Worm (Caenorhabditis elegans) whole organism, young adult: Measurements from ENCODE around the gene clec-29.

ENCODE experiments used
- B0261.1 ChIP-seq: sonication (generic microtip); optimal IDR thresholded peaks from 2 replicates; lab custom pipeline; 2016; ENCODE audit warnings: mild to moderate bottlenecking, missing genetic modification characterization, moderate library complexity, missing compliant biosample characterization
- C17E4.6 ChIP-seq: fragments of 200-800 bp; sonication (Bioruptor generic); IDR thresholded peaks from 2 replicates; pipeline ENCODE4 v1.3.6; 2022; ENCODE audit warnings: missing genetic modification reagents, missing genetic modification characterization, missing compliant biosample characterization
- F23B12.7 ChIP-seq: sonication (generic microtip); optimal IDR thresholded peaks from 2 replicates; lab custom pipeline; 2017; ENCODE audit warnings: missing genetic modification characterization, mild to moderate bottlenecking, missing compliant biosample characterization, antibody characterized with exemption, moderate library complexity; ENCODE audit not compliant: insufficient read depth
- F33H1.4 ChIP-seq: fragments of 200-800 bp; sonication (Bioruptor generic); IDR thresholded peaks from 2 replicates; pipeline ENCODE4 v1.3.6; 2022; ENCODE audit warnings: missing genetic modification reagents, missing genetic modification characterization, missing compliant biosample characterization
- F49E8.2 ChIP-seq: sonication (generic microtip); optimal IDR thresholded peaks from 3 replicates; lab custom pipeline; 2017; ENCODE audit warnings: missing genetic modification characterization, mild to moderate bottlenecking, missing compliant biosample characterization, antibody characterized with exemption, moderate library complexity; ENCODE audit not compliant: insufficient read depth
- F57A8.1 ChIP-seq: fragments of 200-800 bp; sonication (Bioruptor generic); optimal IDR thresholded peaks from 2 replicates; lab custom pipeline; 2018; ENCODE audit warnings: mild to moderate bottlenecking, missing genetic modification characterization, moderate library complexity, missing compliant biosample characterization
- T07F8.4 ChIP-seq: sonication (generic microtip); optimal IDR thresholded peaks from 2 replicates; lab custom pipeline; 2016; ENCODE audit warnings: mild to moderate bottlenecking, missing genetic modification characterization, moderate library complexity, missing compliant biosample characterization
- ZK185.1 ChIP-seq: sonication (generic microtip); optimal IDR thresholded peaks from 2 replicates; lab custom pipeline; 2016; ENCODE audit warnings: mild to moderate bottlenecking, missing genetic modification characterization, missing compliant biosample characterization; ENCODE audit not compliant: poor library complexity, severe bottlenecking
- akir-1 ChIP-seq: fragments of 200-800 bp; sonication (Bioruptor generic); optimal IDR thresholded peaks from 2 replicates; lab custom pipeline; 2018; ENCODE audit warnings: mild to moderate bottlenecking, missing genetic modification characterization, moderate library complexity, missing compliant biosample characterization
- atf-7 ChIP-seq: sonication (generic microtip); optimal IDR thresholded peaks from 2 replicates; lab custom pipeline; 2017; ENCODE audit warnings: mild to moderate bottlenecking, missing genetic modification characterization, missing compliant biosample characterization
- attf-3 ChIP-seq: fragments of 200-800 bp; sonication (Bioruptor generic); conservative IDR thresholded peaks from 2 replicates; pipeline ENCODE4 v1.3.6; 2022; ENCODE audit warnings: missing genetic modification reagents, missing genetic modification characterization, missing compliant biosample characterization
- attf-6 ChIP-seq: fragments of 200-800 bp; sonication (Bioruptor generic); IDR thresholded peaks from 2 replicates; pipeline ENCODE4 v1.3.6; 2022; ENCODE audit warnings: missing genetic modification reagents, missing genetic modification characterization, missing compliant biosample characterization
- bed-1 ChIP-seq: fragments of 200-800 bp; sonication (Bioruptor generic); IDR thresholded peaks from 2 replicates; pipeline ENCODE4 v1.3.6; 2022; ENCODE audit warnings: missing genetic modification reagents, missing genetic modification characterization, missing compliant biosample characterization
- ccch-3 ChIP-seq: fragments of 200-800 bp; sonication (Bioruptor generic); optimal IDR thresholded peaks from 2 replicates; lab custom pipeline; 2018; ENCODE audit warnings: mild to moderate bottlenecking, missing genetic modification characterization, missing compliant biosample characterization
- cebp-1 ChIP-seq, 2 experiments: fragments of 200-800 bp in 1 of 2; sonication (Bioruptor generic) in 1 of 2; sonication (generic microtip) in 1 of 2; IDR thresholded peaks in 1 of 2; optimal IDR thresholded peaks in 1 of 2; 2 replicates each; pipeline versions ENCODE4 v1.3.6 to Lab custom; 2017 to 2022; ENCODE audit warnings: missing compliant biosample characterization in 2 of 2, missing genetic modification characterization in 2 of 2, mild to moderate bottlenecking in 1 of 2, missing genetic modification reagents in 1 of 2, moderate library complexity in 1 of 2
- cebp-2 ChIP-seq: fragments of 200-800 bp; sonication (Bioruptor generic); IDR thresholded peaks from 2 replicates; pipeline ENCODE4 v1.3.6; 2022; ENCODE audit warnings: missing genetic modification characterization, missing compliant biosample characterization
- ceh-79 ChIP-seq: sonication (generic microtip); optimal IDR thresholded peaks from 2 replicates; lab custom pipeline; 2017; ENCODE audit warnings: mild to moderate bottlenecking, missing genetic modification characterization, missing compliant biosample characterization
- dox-1 ChIP-seq: fragments of 200-800 bp; sonication (Bioruptor generic); IDR thresholded peaks from 2 replicates; pipeline ENCODE4 v1.3.6; 2022; ENCODE audit warnings: missing genetic modification reagents, missing genetic modification characterization, missing compliant biosample characterization
- dpl-1 ChIP-seq: fragments of 150-350 bp; optimal IDR thresholded peaks from 2 replicates; lab custom pipeline; 2014; ENCODE audit warnings: missing biosample characterization, missing genetic modification reagents, missing genetic modification characterization
- efl-1 ChIP-seq: fragments of 150-350 bp; optimal IDR thresholded peaks from 2 replicates; lab custom pipeline; 2014; ENCODE audit warnings: missing biosample characterization, missing genetic modification reagents, missing genetic modification characterization
- ets-4 ChIP-seq: fragments of 200-800 bp; sonication (Bioruptor generic); optimal IDR thresholded peaks from 2 replicates; lab custom pipeline; 2018; ENCODE audit warnings: mild to moderate bottlenecking, missing genetic modification characterization, missing compliant biosample characterization
- hsf-1 ChIP-seq: fragments of 200-800 bp; sonication (Bioruptor generic); IDR thresholded peaks from 2 replicates; pipeline ENCODE4 v1.3.6; 2022; ENCODE audit warnings: missing genetic modification reagents, missing genetic modification characterization, missing compliant biosample characterization
- lin-26 ChIP-seq: fragments of 200-800 bp; sonication (Bioruptor generic); IDR thresholded peaks from 2 replicates; pipeline ENCODE4 v1.3.6; 2022; ENCODE audit warnings: missing genetic modification reagents, missing genetic modification characterization, missing compliant biosample characterization
- lin-35 ChIP-seq, 3 experiments: fragments of 150-350 bp in 2 of 3; sonication (generic microtip) in 1 of 3; optimal IDR thresholded peaks; 2 replicates each; lab custom pipeline; 2014 to 2018; ENCODE audit warnings: missing biosample characterization in 3 of 3, missing genetic modification characterization in 3 of 3, missing genetic modification reagents in 3 of 3
- lin-40 ChIP-seq: sonication (generic microtip); optimal IDR thresholded peaks from 2 replicates; lab custom pipeline; 2016; ENCODE audit warnings: missing genetic modification characterization, mild to moderate bottlenecking, missing compliant biosample characterization, missing genotype, missing genetic modification reagents
- lir-1 ChIP-seq: fragments of 200-800 bp; sonication (Bioruptor generic); conservative IDR thresholded peaks from 2 replicates; pipeline ENCODE4 v1.3.6; 2022; ENCODE audit warnings: missing genetic modification reagents, missing genetic modification characterization, missing compliant biosample characterization
- lsl-1 ChIP-seq: fragments of 200-800 bp; sonication (Bioruptor generic); optimal IDR thresholded peaks from 2 replicates; lab custom pipeline; 2018; ENCODE audit warnings: mild to moderate bottlenecking, missing genetic modification characterization, moderate library complexity, missing compliant biosample characterization
- madf-3 ChIP-seq: fragments of 200-800 bp; sonication (Bioruptor generic); IDR thresholded peaks from 2 replicates; pipeline ENCODE4 v1.3.6; 2022; ENCODE audit warnings: missing genetic modification reagents, missing genetic modification characterization, missing compliant biosample characterization
- madf-6 ChIP-seq: fragments of 200-800 bp; sonication (Bioruptor generic); IDR thresholded peaks from 2 replicates; pipeline ENCODE4 v1.3.6; 2022; ENCODE audit warnings: missing genetic modification reagents, missing genetic modification characterization, missing compliant biosample characterization
- madf-8 ChIP-seq: fragments of 200-800 bp; sonication (Bioruptor generic); conservative IDR thresholded peaks from 2 replicates; pipeline ENCODE4 v1.3.6; 2022; ENCODE audit warnings: missing genetic modification reagents, missing genetic modification characterization, missing compliant biosample characterization
- mxl-1 ChIP-seq: sonication (generic microtip); optimal IDR thresholded peaks from 2 replicates; lab custom pipeline; 2016; ENCODE audit warnings: missing genetic modification characterization, missing compliant biosample characterization
- nfya-1 ChIP-seq: sonication (generic microtip); optimal IDR thresholded peaks from 2 replicates; lab custom pipeline; 2017; ENCODE audit warnings: antibody characterized with exemption, missing compliant biosample characterization, missing genetic modification characterization, borderline replicate concordance; ENCODE audit not compliant: insufficient read depth
- nfya-2 ChIP-seq: fragments of 200-800 bp; sonication (Bioruptor generic); IDR thresholded peaks from 2 replicates; pipeline ENCODE4 v1.3.6; 2022; ENCODE audit warnings: missing genetic modification reagents, missing genetic modification characterization, missing compliant biosample characterization
- nhr-27 ChIP-seq: fragments of 200-800 bp; sonication (Bioruptor generic); optimal IDR thresholded peaks from 2 replicates; lab custom pipeline; 2018; ENCODE audit warnings: mild to moderate bottlenecking, missing genetic modification characterization, moderate library complexity, missing compliant biosample characterization
- pha-4 ChIP-seq: fragments of 150-350 bp; sonication (generic microtip); optimal IDR thresholded peaks from 2 replicates; lab custom pipeline; 2014; ENCODE audit warnings: missing biosample characterization, missing genetic modification reagents, missing genetic modification characterization
- rec-8 ChIP-seq, 2 experiments: sonication (generic microtip); optimal IDR thresholded peaks; 2 replicates each; lab custom pipeline; 2016; ENCODE audit warnings: mild to moderate bottlenecking in 2 of 2, missing genetic modification characterization in 2 of 2, missing genetic modification reagents in 2 of 2, missing genotype in 2 of 2, missing biosample characterization in 1 of 2, missing compliant biosample characterization in 1 of 2, moderate library complexity in 1 of 2
- sdz-38 ChIP-seq: sonication (generic microtip); optimal IDR thresholded peaks from 2 replicates; lab custom pipeline; 2016; ENCODE audit warnings: missing genotype, missing genetic modification characterization, missing compliant biosample characterization
- sea-2 ChIP-seq: fragments of 200-800 bp; sonication (Bioruptor generic); IDR thresholded peaks from 2 replicates; pipeline ENCODE4 v1.3.6; 2022; ENCODE audit warnings: missing genetic modification characterization, missing compliant biosample characterization
- snpc-1.1 ChIP-seq: sonication (generic microtip); optimal IDR thresholded peaks from 2 replicates; lab custom pipeline; 2017; ENCODE audit warnings: missing genetic modification characterization, mild to moderate bottlenecking, missing compliant biosample characterization, antibody characterized with exemption, moderate library complexity, missing genotype, missing genetic modification reagents; ENCODE audit not compliant: insufficient read depth
- snpc-4 ChIP-seq, 5 experiments: fragments of 150-350 bp in 1 of 5; sonication (generic microtip) in 4 of 5; optimal IDR thresholded peaks; 2 replicates each; lab custom pipeline; 2014 to 2018; ENCODE audit warnings: missing genetic modification characterization in 5 of 5, missing biosample characterization in 3 of 5, antibody characterized with exemption in 2 of 5, mild to moderate bottlenecking in 2 of 5, missing compliant biosample characterization in 2 of 5, missing genotype in 2 of 5, moderate library complexity in 2 of 5, missing genetic modification reagents in 1 of 5
- sptf-2 ChIP-seq: fragments of 200-800 bp; sonication (Bioruptor generic); optimal IDR thresholded peaks from 2 replicates; lab custom pipeline; 2018; ENCODE audit warnings: mild to moderate bottlenecking, missing genetic modification characterization, missing compliant biosample characterization
- unc-62 ChIP-seq: fragments of 150-350 bp; optimal IDR thresholded peaks from 2 replicates; lab custom pipeline; 2014; ENCODE audit warnings: missing biosample characterization, missing genetic modification reagents, missing genetic modification characterization
- xnd-1 ChIP-seq: sonication (generic microtip); optimal IDR thresholded peaks from 2 replicates; lab custom pipeline; 2016; ENCODE audit warnings: missing genotype, missing genetic modification reagents, missing genetic modification characterization, missing compliant biosample characterization
- ztf-22 ChIP-seq: fragments of 200-800 bp; sonication (Bioruptor generic); optimal IDR thresholded peaks from 2 replicates; lab custom pipeline; 2018; ENCODE audit warnings: mild to moderate bottlenecking, missing genetic modification characterization, moderate library complexity, missing compliant biosample characterization
- ztf-28 ChIP-seq: fragments of 200-800 bp; sonication (Bioruptor generic); IDR thresholded peaks from 2 replicates; pipeline ENCODE4 v1.3.6; 2022; ENCODE audit warnings: missing genetic modification reagents, missing genetic modification characterization, missing compliant biosample characterization

Gene clec-29

DNA sequence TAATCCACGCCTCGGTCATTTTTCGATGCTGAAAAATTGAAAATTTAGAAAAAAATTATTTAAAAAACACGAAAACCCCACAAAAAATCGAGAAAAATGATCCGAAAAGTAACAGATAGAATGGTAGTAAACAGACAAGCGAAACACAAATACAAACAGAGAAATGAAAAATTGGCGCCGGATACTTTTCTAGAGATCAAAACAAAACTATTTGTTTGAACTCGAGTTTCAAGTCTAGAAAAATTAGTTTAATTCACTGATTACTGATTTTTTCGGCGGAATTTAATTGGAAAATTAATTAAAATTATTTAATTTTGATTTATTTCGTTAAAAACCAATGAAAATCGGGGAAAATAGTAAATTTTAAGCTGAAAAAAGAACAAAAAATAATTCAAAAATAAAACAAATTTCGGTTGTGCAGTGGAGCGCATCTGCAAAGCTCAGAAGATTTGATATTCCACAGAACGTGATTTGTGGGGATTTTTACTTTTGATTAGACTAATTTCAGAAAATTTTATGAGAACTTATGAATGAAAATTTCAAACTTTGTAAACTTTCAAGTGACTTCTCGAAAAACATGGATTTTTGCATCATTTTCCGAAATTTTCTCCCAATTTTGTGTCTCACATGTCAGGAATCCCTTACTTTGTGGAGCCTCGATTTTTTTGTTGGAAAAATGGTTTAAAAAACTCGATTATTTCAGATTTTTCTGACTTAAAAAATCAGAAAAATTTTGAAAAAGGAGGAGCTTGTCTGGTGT lies 7.4 kb upstream of the clec-29 start, which contains the start of gene gyg-2:
Gene gyg-2, minus strand, starts transcription at position 28 of the 760 bp plus-strand sequence.
- TF ChIP-seq madf-3 (GFP tag; lab: Robert Waterston, UW) (no peak), ztf-22 (GFP tag; lab: Kevin White, UChicago) (no peak), ZK185.1 (tag; lab: Kevin White, UChicago) (no peak), akir-1 (GFP tag; lab: Kevin White, UChicago) (no peak), mxl-1 (tag; lab: Kevin White, UChicago) (no peak), cebp-1 (GFP tag; IDR thresholded peaks at IDR 0.05; lab: Robert Waterston, UW) (no peak), cebp-1 (tag; optimal IDR thresholded peaks at IDR 0.05; lab: Kevin White, UChicago) (no peak), sea-2 (no peak), atf-7 (tag; lab: Kevin White, UChicago) (no peak), ceh-79 (tag; lab: Kevin White, UChicago) (no peak), pha-4 (tag; lab: Kevin White, UChicago) (no peak), sdz-38 (tag; lab: Kevin White, UChicago) (no peak), ztf-28 (GFP tag; lab: Robert Waterston, UW) (no peak), ets-4 (GFP tag; lab: Kevin White, UChicago) (no peak), lsl-1 (GFP tag; lab: Kevin White, UChicago) (peak; percentile 25), attf-6 (peak; percentile 78), xnd-1 (peak; percentile 83), F23B12.7 (tag; lab: Kevin White, UChicago) (no peak), madf-8 (GFP tag; lab: Robert Waterston, UW) (peak; percentile 90), efl-1 (GFP tag; lab: Kevin White, UChicago) (peak; percentile 86), nhr-27 (no peak), lin-35 (GFP tag; optimal IDR thresholded peaks at IDR 0.05; lab: Kevin White, UChicago) (peak in 1 of 3 experiments; percentile 53), unc-62 (GFP tag; lab: Kevin White, UChicago) (no peak), snpc-4 (GFP tag; optimal IDR thresholded peaks at IDR 0.05; lab: Kevin White, UChicago) (no peak), snpc-4 (tag; optimal IDR thresholded peaks at IDR 0.05; lab: Kevin White, UChicago) (no peak), T07F8.4 (no peak), F49E8.2 (tag; lab: Kevin White, UChicago) (peak; percentile 22), bed-1 (GFP tag; lab: Robert Waterston, UW) (no peak), nfya-2 (GFP tag; lab: Robert Waterston, UW) (no peak), lin-40 (no peak), lin-26 (GFP tag; lab: Robert Waterston, UW) (no peak), rec-8 (tag; optimal IDR thresholded peaks at IDR 0.05; lab: Kevin White, UChicago) (no peak), dox-1 (GFP tag; lab: Robert Waterston, UW) (no peak), nfya-1 (no peak), cebp-2 (GFP tag; lab: Robert Waterston, UW) (no peak), sptf-2 (GFP tag; lab: Kevin White, UChicago) (no peak), dpl-1 (peak; percentile 55), B0261.1 (tag; lab: Kevin White, UChicago) (no peak), snpc-1.1 (tag; lab: Kevin White, UChicago) (peak; percentile 2), hsf-1 (GFP tag; lab: Robert Waterston, UW) (peak; percentile 62; the same call in 1 of the 2 replicates), madf-6 (GFP tag; lab: Robert Waterston, UW) (peak; percentile 97), F33H1.4 (peak; percentile 59), F57A8.1 (no peak), lir-1 (GFP tag; lab: Robert Waterston, UW) (no peak), C17E4.6 (GFP tag; lab: Robert Waterston, UW) (no peak), ccch-3 (GFP tag; lab: Kevin White, UChicago) (no peak), attf-3 (GFP tag; lab: Robert Waterston, UW) (no peak)
